Fruit fly (Drosophila melanogaster) whole organism, prepupa: ENCODE results near the gene Sfxn2.
A peak's percentile ranks its signal among the peaks of the same experiment; 100 is the strongest.

ENCODE experiments used
- Blimp-1 ChIP-seq: fragments of 200-800 bp; sonication (Bioruptor generic); optimal IDR thresholded peaks from 3 replicates; lab custom pipeline; 2017; ENCODE audit warnings: missing biosample characterization, missing genetic modification characterization, mild to moderate bottlenecking, moderate library complexity, missing genetic modification reagents
- CG10631 ChIP-seq: fragments of 200-800 bp; sonication (Bioruptor generic); optimal IDR thresholded peaks from 2 replicates; lab custom pipeline; 2016; ENCODE audit warnings: missing biosample characterization, missing genetic modification characterization
- CG11294 ChIP-seq: fragments of 200-800 bp; sonication (Bioruptor generic); IDR thresholded peaks from 2 replicates; pipeline ENCODE4 v1.3.6; 2022; ENCODE audit warnings: missing biosample characterization, missing genetic modification characterization
- CG6854 ChIP-seq: fragments of 200-800 bp; sonication (Bioruptor generic); optimal IDR thresholded peaks from 2 replicates; lab custom pipeline; 2017; ENCODE audit warnings: missing biosample characterization, mild to moderate bottlenecking, missing genetic modification characterization
- CG8119 ChIP-seq: fragments of 200-800 bp; sonication (Bioruptor generic); IDR thresholded peaks from 3 replicates; pipeline ENCODE4 v1.3.6; 2022; ENCODE audit warnings: missing biosample characterization, missing genetic modification characterization
- Lpt ChIP-seq: fragments of 200-800 bp; sonication (Bioruptor generic); optimal IDR thresholded peaks from 3 replicates; lab custom pipeline; 2016; ENCODE audit warnings: missing biosample characterization, missing genetic modification characterization
- Sox15 ChIP-seq: fragments of 200-800 bp; sonication (Bioruptor generic); optimal IDR thresholded peaks from 3 replicates; lab custom pipeline; 2016; ENCODE audit warnings: missing biosample characterization, missing genetic modification characterization
- acj6 ChIP-seq: fragments of 200-800 bp; sonication (Bioruptor generic); optimal IDR thresholded peaks from 3 replicates; lab custom pipeline; 2016; ENCODE audit warnings: missing biosample characterization, missing genetic modification characterization
- eg ChIP-seq: fragments of 200-800 bp; sonication (Bioruptor generic); IDR thresholded peaks from 3 replicates; pipeline ENCODE4 v1.3.6; 2022; ENCODE audit warnings: missing biosample characterization, missing genetic modification characterization
- fkh ChIP-seq: fragments of 200-800 bp; sonication (Bioruptor generic); optimal IDR thresholded peaks from 3 replicates; lab custom pipeline; 2017; ENCODE audit warnings: missing biosample characterization, mild to moderate bottlenecking, missing genetic modification characterization, moderate library complexity
- spab ChIP-seq: fragments of 200-800 bp; sonication (Bioruptor generic); optimal IDR thresholded peaks from 2 replicates; lab custom pipeline; 2017; ENCODE audit warnings: missing biosample characterization, mild to moderate bottlenecking, missing genetic modification characterization, missing genetic modification reagents

dm6 chr3L:19040155-19040644, 22.8 kb upstream of the Sfxn2 start:
- TF ChIP-seq eg (peak; percentile 16; the same call in 1 of the 3 replicates), CG6854 (GFP tag; lab: Kevin White, UChicago) (no peak), fkh (GFP tag; lab: Kevin White, UChicago) (peak; percentile 91), CG10631 (GFP tag; lab: Kevin White, UChicago) (peak; percentile 8), Sox15 (GFP tag; lab: Kevin White, UChicago) (no peak), CG11294 (GFP tag; lab: Robert Waterston, UW) (no peak), acj6 (GFP tag; lab: Kevin White, UChicago) (no peak), CG8119 (GFP tag; lab: Robert Waterston, UW) (no peak), Blimp-1 (GFP tag; lab: Kevin White, UChicago) (no peak), Lpt (GFP tag; lab: Kevin White, UChicago) (no peak), spab (GFP tag; lab: Kevin White, UChicago) (no peak)
